Worm (Caenorhabditis elegans): ENCODE measurements around the gene ZK353.10.

ZK353.10 gene

DNA sequence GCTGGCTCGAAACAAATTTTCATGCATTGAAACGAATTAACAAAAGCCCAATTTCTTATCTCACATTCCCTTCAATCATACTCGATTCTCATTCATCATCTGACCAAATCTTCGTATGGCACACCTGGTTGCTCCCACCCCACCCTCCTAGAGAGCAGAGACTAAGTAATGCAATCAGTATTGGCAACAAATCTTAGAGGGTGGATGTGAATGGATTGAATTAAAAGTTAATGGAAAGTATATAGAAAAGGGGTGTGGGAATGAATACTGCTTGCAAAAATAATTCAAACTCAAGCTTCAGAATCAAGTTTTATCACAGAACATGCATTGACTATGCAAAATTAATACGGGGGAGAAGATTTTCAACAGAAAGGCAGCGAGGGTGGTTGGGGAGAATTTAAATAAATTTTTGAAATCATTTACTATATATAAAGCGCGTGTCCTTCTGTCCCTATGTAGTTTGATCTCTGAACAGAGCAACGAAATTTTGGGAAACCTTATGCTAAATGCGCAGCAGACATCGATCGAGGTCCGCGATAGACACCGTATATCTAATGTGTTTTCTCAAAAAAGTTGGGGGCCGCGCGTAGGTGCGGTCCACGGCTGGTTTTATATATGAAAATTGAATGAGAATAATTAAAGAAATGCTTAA is 43.7 kb upstream of the ZK353.10 start:
- TF ChIP-seq mep-1 (tag; optimal IDR thresholded peaks at IDR 0.05) (no peak), fkh-10 (GFP tag; optimal IDR thresholded peaks at IDR 0.05) (no peak), fkh-8 (tag; optimal IDR thresholded peaks at IDR 0.05) (peak; percentile 9), ceh-88 (GFP tag; IDR thresholded peaks at IDR 0.05) (no peak)

DNA sequence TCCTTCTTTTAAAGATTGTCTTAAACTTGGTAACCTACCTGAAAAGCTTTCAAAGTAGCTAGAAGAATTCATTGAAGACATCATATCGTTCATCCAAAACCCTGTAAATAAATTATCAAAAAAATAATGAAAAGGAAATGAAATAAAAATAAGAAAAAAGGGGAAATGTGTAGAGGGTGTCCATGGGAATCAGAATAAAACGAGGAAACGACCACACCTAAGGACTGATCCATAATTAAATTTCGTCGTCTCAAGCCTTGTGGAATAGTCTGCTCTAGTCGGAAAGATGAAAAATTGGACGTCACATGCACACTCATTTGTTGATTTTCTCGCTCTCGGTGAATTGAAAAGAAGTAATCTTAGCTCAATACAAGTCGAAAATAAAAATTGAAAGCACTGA is 40.9 kb upstream of the ZK353.10 start, which contains the start of gene ZK1236.9:
Gene ZK1236.9 (minus strand): TSS at position 101 of the 400 bp plus-strand sequence.
- no peak for TF ChIP-seq fkh-4 (tag; optimal IDR thresholded peaks at IDR 0.05; ENCODE audit: borderline replicate concordance)
- TF ChIP-seq elt-2 (tag; optimal IDR thresholded peaks at IDR 0.05): no peak
- TF ChIP-seq mef-2 (tag; optimal IDR thresholded peaks at IDR 0.05): no peak
- no peak for TF ChIP-seq nhr-77 (tag; optimal IDR thresholded peaks at IDR 0.05)
- TF ChIP-seq ceh-88 (GFP tag; IDR thresholded peaks at IDR 0.05): no peak
- no peak for TF ChIP-seq lir-3 (tag; optimal IDR thresholded peaks at IDR 0.05; ENCODE audit: poor library complexity)
- no peak for TF ChIP-seq lin-15B (tag; optimal IDR thresholded peaks at IDR 0.05)
- TF ChIP-seq C34B4.2 (tag; optimal IDR thresholded peaks at IDR 0.05): no peak
- no peak for TF ChIP-seq nhr-237 (tag; optimal IDR thresholded peaks at IDR 0.05)
- no peak for TF ChIP-seq unc-62 (GFP tag; optimal IDR thresholded peaks at IDR 0.05)
- no peak for TF ChIP-seq jun-1 (tag; optimal IDR thresholded peaks at IDR 0.05)
- TF ChIP-seq lin-35 (GFP tag; optimal IDR thresholded peaks at IDR 0.05): no peak
- no peak for TF ChIP-seq grh-1 (GFP tag; IDR thresholded peaks at IDR 0.05)
- no peak for TF ChIP-seq nhr-28 (tag; optimal IDR thresholded peaks at IDR 0.05)
- TF ChIP-seq fkh-10 (GFP tag; optimal IDR thresholded peaks at IDR 0.05): no peak
- TF ChIP-seq C16A3.4 (tag; optimal IDR thresholded peaks at IDR 0.05): no peak
- no peak for TF ChIP-seq ces-1 (GFP tag; optimal IDR thresholded peaks at IDR 0.05)
- no peak for TF ChIP-seq alr-1 (tag; optimal IDR thresholded peaks at IDR 0.05; ENCODE audit: borderline replicate concordance)
- TF ChIP-seq ceh-82 (tag; optimal IDR thresholded peaks at IDR 0.05): no peak

DNA sequence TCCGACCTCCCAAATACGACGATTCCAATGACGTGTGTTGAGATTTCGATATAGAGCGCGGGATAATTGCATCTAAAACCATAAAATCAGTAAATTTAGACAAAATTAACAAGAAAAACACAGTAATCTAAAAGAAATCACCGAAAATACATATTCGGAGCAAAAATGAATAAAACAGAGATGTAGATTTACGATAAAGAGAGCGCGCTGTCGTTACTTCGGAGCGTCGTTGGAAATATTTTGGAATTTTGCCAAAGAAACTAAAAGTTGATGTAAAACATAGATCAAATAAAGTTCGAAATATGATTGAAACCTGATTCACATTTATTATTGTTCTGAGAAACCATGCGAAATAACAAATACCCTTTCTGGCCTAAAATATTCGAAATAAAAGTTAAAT is 37.9 kb upstream of the ZK353.10 start, which contains the start of gene ZK1236.5:
Gene ZK1236.5 (minus strand): TSS at position 72 of the 400 bp plus-strand sequence.
- TF ChIP-seq xbp-1 (tag; optimal IDR thresholded peaks at IDR 0.05) (peak; percentile 39), unc-30 (tag; optimal IDR thresholded peaks at IDR 0.05) (no peak), nhr-20 (tag; optimal IDR thresholded peaks at IDR 0.05) (no peak), ztf-11 (tag; optimal IDR thresholded peaks at IDR 0.05) (no peak), C16A3.4 (tag; optimal IDR thresholded peaks at IDR 0.05) (peak; percentile 1), hlh-17 (GFP tag; optimal IDR thresholded peaks at IDR 0.05; ENCODE audit: borderline replicate concordance) (no peak), pag-3 (tag; optimal IDR thresholded peaks at IDR 0.05; ENCODE audit: borderline replicate concordance, insufficient read depth) (no peak), Y116A8C.19 (tag; optimal IDR thresholded peaks at IDR 0.05; ENCODE audit: borderline replicate concordance) (no peak), dsc-1 (tag; optimal IDR thresholded peaks at IDR 0.05) (no peak), lin-15B (tag; optimal IDR thresholded peaks at IDR 0.05) (no peak), F16B12.6 (tag; optimal IDR thresholded peaks at IDR 0.05) (no peak), nhr-47 (tag; optimal IDR thresholded peaks at IDR 0.05) (peak; percentile 50), tbx-2 (tag; optimal IDR thresholded peaks at IDR 0.05) (peak; percentile 11), egl-13 (tag; optimal IDR thresholded peaks at IDR 0.05) (no peak), sptf-1 (tag; optimal IDR thresholded peaks at IDR 0.05) (no peak), unc-62 (GFP tag; optimal IDR thresholded peaks at IDR 0.05) (no peak), rnt-1 (tag; optimal IDR thresholded peaks at IDR 0.05) (peak; percentile 12), snu-23 (GFP tag; optimal IDR thresholded peaks at IDR 0.05) (peak; percentile 59), dpl-1 (GFP tag; optimal IDR thresholded peaks at IDR 0.05) (peak; percentile 20 to 56 (median 53)), isw-1 (GFP tag; IDR thresholded peaks at IDR 0.05) (0 out of 2 replicates have a peak, but pooled peaks have one; percentile 13), fkh-8 (tag; optimal IDR thresholded peaks at IDR 0.05) (peak; percentile 28), lsy-2 (tag; optimal IDR thresholded peaks at IDR 0.05) (peak; percentile 54 to 76), grh-1 (GFP tag; IDR thresholded peaks at IDR 0.05) (no peak), blmp-1 (tag; optimal IDR thresholded peaks at IDR 0.05) (peak; percentile 62), mep-1 (tag; optimal IDR thresholded peaks at IDR 0.05) (peak; percentile 49), fos-1 (tag; optimal IDR thresholded peaks at IDR 0.05) (no peak), nhr-85 (tag) (peak; percentile 39), aly-2 (tag; optimal IDR thresholded peaks at IDR 0.05) (peak; percentile 49), ceh-82 (tag; optimal IDR thresholded peaks at IDR 0.05) (peak in 1 of 3 experiments; percentile 26), aha-1 (tag; optimal IDR thresholded peaks at IDR 0.05) (no peak), efl-1 (optimal IDR thresholded peaks at IDR 0.05) (peak; percentile 47 to 59), efl-1 (GFP tag; optimal IDR thresholded peaks at IDR 0.05 in 1 of 2) (peak; percentile 48 to 94), swsn-7 (tag; optimal IDR thresholded peaks at IDR 0.05) (peak; percentile 18), lin-35 (GFP tag; optimal IDR thresholded peaks at IDR 0.05) (peak; percentile 43 to 67)

Measured in whole organism, L1 larva.